Worm (Caenorhabditis elegans) whole organism, L1 larva: Measurements from ENCODE around the gene rpc-2.

Experiments used
- C04F5.9 ChIP-seq: sonication (generic microtip); optimal IDR thresholded peaks from 2 replicates; lab custom pipeline; 2016; ENCODE audit warnings: missing genetic modification characterization, missing compliant biosample characterization
- C16A3.4 ChIP-seq: fragments of 150-350 bp; optimal IDR thresholded peaks from 2 replicates; lab custom pipeline; 2014; ENCODE audit warnings: missing biosample characterization, missing genetic modification characterization
- C34B4.2 ChIP-seq: sonication (generic microtip); optimal IDR thresholded peaks from 2 replicates; lab custom pipeline; 2017; ENCODE audit warnings: mild to moderate bottlenecking, missing genetic modification characterization, missing compliant biosample characterization
- F16B12.6 ChIP-seq: fragments of 150-350 bp; optimal IDR thresholded peaks from 2 replicates; lab custom pipeline; 2014; ENCODE audit warnings: missing biosample characterization, missing genetic modification characterization
- aha-1 ChIP-seq: fragments of 150-350 bp; optimal IDR thresholded peaks from 2 replicates; lab custom pipeline; 2014; ENCODE audit warnings: missing biosample characterization, missing genetic modification characterization
- aly-2 ChIP-seq: fragments of 150-350 bp; optimal IDR thresholded peaks from 2 replicates; lab custom pipeline; 2014; ENCODE audit warnings: missing biosample characterization, missing genetic modification characterization
- ama-1 ChIP-seq: fragments of 150-350 bp; optimal IDR thresholded peaks from 2 replicates; lab custom pipeline; 2014
- blmp-1 ChIP-seq: fragments of 150-350 bp; optimal IDR thresholded peaks from 2 replicates; lab custom pipeline; 2014; ENCODE audit warnings: missing biosample characterization, missing genetic modification characterization
- ceh-63 ChIP-seq: fragments of 200-800 bp; sonication (Bioruptor generic); optimal IDR thresholded peaks from 2 replicates; lab custom pipeline; 2018; ENCODE audit warnings: mild to moderate bottlenecking, missing genetic modification characterization, missing compliant biosample characterization
- ceh-8 ChIP-seq: fragments of 200-800 bp; sonication (Bioruptor generic); optimal IDR thresholded peaks from 2 replicates; lab custom pipeline; 2018; ENCODE audit warnings: mild to moderate bottlenecking, missing genetic modification characterization, moderate library complexity, missing compliant biosample characterization
- ceh-82 ChIP-seq, 3 experiments: fragments of 150-350 bp in 1 of 3; sonication (generic microtip) in 2 of 3; optimal IDR thresholded peaks; 2 replicates each; lab custom pipeline; 2014 to 2017; ENCODE audit warnings: missing biosample characterization in 3 of 3, missing genetic modification characterization in 3 of 3
- ceh-90 ChIP-seq: sonication (generic microtip); optimal IDR thresholded peaks from 2 replicates; lab custom pipeline; 2016; ENCODE audit warnings: missing genetic modification characterization, missing compliant biosample characterization
- ces-1 ChIP-seq: fragments of 150-350 bp; optimal IDR thresholded peaks from 2 replicates; lab custom pipeline; 2014; ENCODE audit warnings: missing biosample characterization, missing genetic modification reagents, missing genetic modification characterization
- dsc-1 ChIP-seq: sonication (generic microtip); optimal IDR thresholded peaks from 2 replicates; lab custom pipeline; 2016; ENCODE audit warnings: mild to moderate bottlenecking, missing genetic modification characterization, missing compliant biosample characterization
- efl-1 ChIP-seq, 4 experiments: fragments of 150-350 bp; optimal IDR thresholded peaks in 3 of 4; peaks in 1 of 4; 1 replicate in 1 of 4; 2 replicates in 3 of 4; lab custom pipeline; 2014; ENCODE audit warnings: missing biosample characterization in 2 of 4, missing genetic modification characterization in 2 of 4, missing genetic modification reagents in 2 of 4
- egl-13 ChIP-seq: sonication (generic microtip); optimal IDR thresholded peaks from 2 replicates; lab custom pipeline; 2016; ENCODE audit warnings: missing genotype, missing genetic modification reagents, missing genetic modification characterization, missing compliant biosample characterization
- elt-3 ChIP-seq, 6 experiments: fragments of 150-350 bp in 1 of 6; sonication (generic microtip); optimal IDR thresholded peaks; 2 replicates each; lab custom pipeline; 2017 to 2018; ENCODE audit warnings: missing biosample characterization in 6 of 6, missing genetic modification characterization in 6 of 6, inconsistent platforms in 1 of 6
- ets-5 ChIP-seq: fragments of 200-800 bp; sonication (Bioruptor generic); IDR thresholded peaks from 2 replicates; pipeline ENCODE4 v1.3.6; 2022; ENCODE audit warnings: missing genetic modification characterization, missing compliant biosample characterization
- fkh-8 ChIP-seq: sonication (generic microtip); optimal IDR thresholded peaks from 2 replicates; lab custom pipeline; 2016; ENCODE audit warnings: mild to moderate bottlenecking, missing genetic modification characterization, missing compliant biosample characterization
- fos-1 ChIP-seq: fragments of 150-350 bp; optimal IDR thresholded peaks from 2 replicates; lab custom pipeline; 2014; ENCODE audit warnings: missing biosample characterization, missing genetic modification characterization
- grh-1 ChIP-seq: fragments of 200-800 bp; sonication (Bioruptor generic); IDR thresholded peaks from 2 replicates; pipeline ENCODE4 v1.3.6; 2022; ENCODE audit warnings: missing genetic modification reagents, missing genetic modification characterization, missing compliant biosample characterization
- irx-1 ChIP-seq: sonication (generic microtip); optimal IDR thresholded peaks from 2 replicates; lab custom pipeline; 2016; ENCODE audit warnings: missing genetic modification characterization, missing compliant biosample characterization
- lin-14 ChIP-seq: fragments of 200-800 bp; sonication (Bioruptor generic); optimal IDR thresholded peaks from 2 replicates; lab custom pipeline; 2018; ENCODE audit warnings: mild to moderate bottlenecking, missing genetic modification characterization, moderate library complexity, missing compliant biosample characterization
- lsy-2 ChIP-seq, 2 experiments: fragments of 150-350 bp; optimal IDR thresholded peaks; 2 replicates each; lab custom pipeline; 2014; ENCODE audit warnings: missing biosample characterization in 2 of 2, missing genetic modification characterization in 2 of 2
- mab-9 ChIP-seq: fragments of 200-800 bp; sonication (Bioruptor generic); IDR thresholded peaks from 2 replicates; pipeline ENCODE4 v1.3.6; 2022; ENCODE audit warnings: missing genetic modification reagents, missing genetic modification characterization, missing compliant biosample characterization
- mdl-1 ChIP-seq, 2 experiments: fragments of 150-350 bp; optimal IDR thresholded peaks; 2 replicates each; lab custom pipeline; 2014 to 2017; ENCODE audit warnings: missing biosample characterization in 2 of 2, missing genetic modification characterization in 2 of 2, inconsistent platforms in 1 of 2
- mef-2 ChIP-seq: fragments of 150-350 bp; optimal IDR thresholded peaks from 2 replicates; lab custom pipeline; 2014; ENCODE audit warnings: missing biosample characterization, missing genetic modification characterization
- mep-1 ChIP-seq: fragments of 150-350 bp; optimal IDR thresholded peaks from 2 replicates; lab custom pipeline; 2014; ENCODE audit warnings: missing biosample characterization, missing genetic modification characterization
- nhr-11 ChIP-seq: fragments of 150-350 bp; optimal IDR thresholded peaks from 2 replicates; lab custom pipeline; 2014; ENCODE audit warnings: missing biosample characterization, missing genetic modification characterization
- nhr-12 ChIP-seq: sonication (generic microtip); optimal IDR thresholded peaks from 2 replicates; lab custom pipeline; 2017; ENCODE audit warnings: missing biosample characterization, missing genetic modification characterization
- nhr-19 ChIP-seq: fragments of 200-800 bp; sonication (Bioruptor generic); conservative IDR thresholded peaks from 2 replicates; pipeline ENCODE4 v1.3.6; 2022; ENCODE audit warnings: missing genetic modification characterization, missing compliant biosample characterization
- nhr-20 ChIP-seq: sonication (generic microtip); optimal IDR thresholded peaks from 2 replicates; lab custom pipeline; 2016; ENCODE audit warnings: mild to moderate bottlenecking, missing genetic modification characterization, missing compliant biosample characterization
- nhr-28 ChIP-seq: fragments of 150-350 bp; optimal IDR thresholded peaks from 2 replicates; lab custom pipeline; 2014; ENCODE audit warnings: missing biosample characterization, missing genetic modification characterization
- nhr-47 ChIP-seq: sonication (generic microtip); optimal IDR thresholded peaks from 2 replicates; lab custom pipeline; 2016; ENCODE audit warnings: mild to moderate bottlenecking, missing genetic modification characterization, moderate library complexity, missing compliant biosample characterization
- nhr-76 ChIP-seq: sonication (generic microtip); optimal IDR thresholded peaks from 2 replicates; lab custom pipeline; 2017; ENCODE audit warnings: missing biosample characterization, missing genetic modification characterization
- nhr-77 ChIP-seq: fragments of 150-350 bp; optimal IDR thresholded peaks from 2 replicates; lab custom pipeline; 2014; ENCODE audit warnings: missing biosample characterization, missing genetic modification characterization
- nhr-90 ChIP-seq: sonication (generic microtip); optimal IDR thresholded peaks from 2 replicates; lab custom pipeline; 2016; ENCODE audit warnings: mild to moderate bottlenecking, missing genetic modification characterization, missing compliant biosample characterization; ENCODE audit not compliant: poor library complexity
- pax-3 ChIP-seq: fragments of 200-800 bp; sonication (Bioruptor generic); optimal IDR thresholded peaks from 2 replicates; lab custom pipeline; 2018; ENCODE audit warnings: mild to moderate bottlenecking, missing genetic modification characterization, moderate library complexity, missing compliant biosample characterization
- rnt-1 ChIP-seq: sonication (generic microtip); optimal IDR thresholded peaks from 2 replicates; lab custom pipeline; 2016; ENCODE audit warnings: mild to moderate bottlenecking, missing genetic modification characterization, moderate library complexity, missing compliant biosample characterization
- snpc-4 ChIP-seq: fragments of 150-350 bp; optimal IDR thresholded peaks from 2 replicates; lab custom pipeline; 2014; ENCODE audit warnings: missing biosample characterization, missing genetic modification characterization
- snu-23 ChIP-seq: sonication (generic microtip); optimal IDR thresholded peaks from 2 replicates; lab custom pipeline; 2016; ENCODE audit warnings: missing genetic modification characterization, missing compliant biosample characterization
- sox-4 ChIP-seq: sonication (generic microtip); optimal IDR thresholded peaks from 2 replicates; lab custom pipeline; 2016; ENCODE audit warnings: missing genetic modification characterization, missing compliant biosample characterization
- swsn-7 ChIP-seq: sonication (generic microtip); optimal IDR thresholded peaks from 2 replicates; lab custom pipeline; 2016; ENCODE audit warnings: missing genetic modification characterization, missing compliant biosample characterization
- tbx-2 ChIP-seq: sonication (generic microtip); optimal IDR thresholded peaks from 2 replicates; lab custom pipeline; 2016; ENCODE audit warnings: missing genetic modification characterization, missing compliant biosample characterization
- unc-130 ChIP-seq: fragments of 150-350 bp; optimal IDR thresholded peaks from 2 replicates; lab custom pipeline; 2017; ENCODE audit warnings: missing biosample characterization, missing genetic modification characterization, inconsistent platforms
- unc-62 ChIP-seq: fragments of 150-350 bp; optimal IDR thresholded peaks from 2 replicates; lab custom pipeline; 2014; ENCODE audit warnings: missing biosample characterization, missing genetic modification reagents, missing genetic modification characterization
- unc-98 ChIP-seq: fragments of 200-800 bp; sonication (Bioruptor generic); IDR thresholded peaks from 2 replicates; pipeline ENCODE4 v1.3.6; 2022; ENCODE audit warnings: missing genetic modification characterization, missing compliant biosample characterization
- vab-15 ChIP-seq: sonication (generic microtip); optimal IDR thresholded peaks from 2 replicates; lab custom pipeline; 2017; ENCODE audit warnings: missing genotype, mild to moderate bottlenecking, missing genetic modification characterization, missing compliant biosample characterization
- xbp-1 ChIP-seq: sonication (generic microtip); optimal IDR thresholded peaks from 2 replicates; lab custom pipeline; 2016; ENCODE audit warnings: missing genetic modification characterization, missing compliant biosample characterization
- zag-1 ChIP-seq: fragments of 150-350 bp; optimal IDR thresholded peaks from 2 replicates; lab custom pipeline; 2014; ENCODE audit warnings: missing biosample characterization, missing genetic modification characterization
- zip-4 ChIP-seq: fragments of 200-800 bp; sonication (Bioruptor generic); optimal IDR thresholded peaks from 2 replicates; lab custom pipeline; 2018; ENCODE audit warnings: mild to moderate bottlenecking, missing genetic modification characterization, moderate library complexity, missing compliant biosample characterization

Gene rpc-2

ce11 chrIII:5550844-5551243 lies 6.3 kb upstream of the rpc-2 start (continued):
- TF ChIP-seq lsy-2 (tag; optimal IDR thresholded peaks at IDR 0.05; lab: Kevin White, UChicago) (no peak), fos-1 (tag; lab: Kevin White, UChicago) (no peak), efl-1 (optimal IDR thresholded peaks at IDR 0.05; lab: Kevin White, UChicago) (no peak), efl-1 (GFP tag; optimal IDR thresholded peaks at IDR 0.05 in 1 of 2; lab: Kevin White, UChicago) (peak in 1 of 2 experiments; percentile 64), mef-2 (tag; lab: Kevin White, UChicago) (no peak), C04F5.9 (no peak), nhr-76 (no peak), nhr-47 (tag; lab: Kevin White, UChicago) (peak; percentile 51), ama-1 (lab: Kevin White, UChicago) (peak; percentile 92), ceh-90 (no peak), C34B4.2 (no peak), dsc-1 (no peak), tbx-2 (tag; lab: Kevin White, UChicago) (peak; percentile 40), pax-3 (no peak), nhr-90 (peak; percentile 71), aha-1 (tag; lab: Kevin White, UChicago) (no peak), nhr-20 (tag; lab: Kevin White, UChicago) (peak; percentile 89), blmp-1 (tag; lab: Kevin White, UChicago) (no peak), ets-5 (GFP tag; lab: Robert Waterston, UW) (no peak), C16A3.4 (no peak), nhr-19 (GFP tag; lab: Robert Waterston, UW) (peak; percentile 45)

- no peak for TF ChIP-seq zip-4 (GFP tag; lab: Kevin White, UChicago)
- peak; percentile 47 for TF ChIP-seq ama-1 (lab: Kevin White, UChicago)
- no peak for TF ChIP-seq egl-13 (tag; lab: Kevin White, UChicago)
- no peak for TF ChIP-seq fos-1 (tag; lab: Kevin White, UChicago)
- TF ChIP-seq mep-1 (tag; lab: Kevin White, UChicago): peak; percentile 18
- TF ChIP-seq mab-9 (GFP tag; lab: Robert Waterston, UW): no peak
- peak; percentile 89 for TF ChIP-seq lin-14
- TF ChIP-seq efl-1 (optimal IDR thresholded peaks at IDR 0.05; lab: Kevin White, UChicago): peak; percentile 37 to 52
- TF ChIP-seq efl-1 (GFP tag; optimal IDR thresholded peaks at IDR 0.05 in 1 of 2; lab: Kevin White, UChicago): peak in 1 of 2 experiments; percentile 96
- peak; percentile 53; the same call in 1 of the 2 replicates for TF ChIP-seq grh-1
- no peak for TF ChIP-seq snpc-4
- TF ChIP-seq nhr-11 (tag; lab: Kevin White, UChicago): no peak
- TF ChIP-seq ceh-8 (GFP tag; lab: Kevin White, UChicago): no peak
- TF ChIP-seq unc-98 (GFP tag; lab: Robert Waterston, UW): no peak
- no peak for TF ChIP-seq sox-4 (tag; lab: Kevin White, UChicago)
- TF ChIP-seq xbp-1 (tag; lab: Kevin White, UChicago): peak; percentile 27
- no peak for TF ChIP-seq pax-3
- TF ChIP-seq irx-1: peak; percentile 10
- no peak for TF ChIP-seq aha-1 (tag; lab: Kevin White, UChicago)
- peak; percentile 41 for TF ChIP-seq dsc-1
- no peak for TF ChIP-seq nhr-76
- no peak for TF ChIP-seq nhr-77 (tag; lab: Kevin White, UChicago)
- TF ChIP-seq ceh-82 (tag; optimal IDR thresholded peaks at IDR 0.05; lab: Kevin White, UChicago): no peak
- TF ChIP-seq blmp-1 (tag; lab: Kevin White, UChicago): peak; percentile 44
- TF ChIP-seq zag-1: no peak
- peak; percentile 93 for TF ChIP-seq snu-23 (GFP tag; lab: Kevin White, UChicago)
- no peak for TF ChIP-seq nhr-12 (tag; lab: Kevin White, UChicago)
- TF ChIP-seq unc-130 (tag; lab: Kevin White, UChicago): peak; percentile 89
- TF ChIP-seq swsn-7 (tag; lab: Kevin White, UChicago): peak; percentile 46
- no peak for TF ChIP-seq fkh-8 (tag; lab: Kevin White, UChicago)
- no peak for TF ChIP-seq aly-2
- no peak for TF ChIP-seq F16B12.6 (tag; lab: Kevin White, UChicago)
- TF ChIP-seq ces-1 (GFP tag; lab: Kevin White, UChicago): no peak
- peak in 1 of 2 experiments; percentile 96 for TF ChIP-seq mdl-1 (tag; optimal IDR thresholded peaks at IDR 0.05; lab: Kevin White, UChicago)
- TF ChIP-seq rnt-1 (tag; lab: Kevin White, UChicago): peak; percentile 76
- TF ChIP-seq ceh-63 (GFP tag; lab: Kevin White, UChicago): no peak
- peak; percentile 35 to 93 (median 72) for TF ChIP-seq elt-3 (tag; optimal IDR thresholded peaks at IDR 0.05; lab: Kevin White, UChicago)
- TF ChIP-seq C34B4.2: no peak
- no peak for TF ChIP-seq nhr-28
- peak; percentile 50 for TF ChIP-seq vab-15 (tag; lab: Kevin White, UChicago)
- no peak for TF ChIP-seq unc-62
Observed at ce11 chrIII:5552072-5552667, 5.0 kb upstream of the rpc-2 start, which contains the start of gene F09F7.6. Gene F09F7.6 (minus strand): TSS chrIII:5552135.
